Fruit fly (Drosophila melanogaster) whole organism, embryonic: ENCODE measurements around the gene Usp8.

ENCODE experiments used
- B-H2 ChIP-seq: fragments of 200-800 bp; sonication (Bioruptor generic); optimal IDR thresholded peaks from 2 replicates; lab custom pipeline; 2018; ENCODE audit warnings: missing biosample characterization, mild to moderate bottlenecking, missing genetic modification characterization
- CG10267 ChIP-seq: fragments of 200-800 bp; sonication (Bioruptor generic); optimal IDR thresholded peaks from 2 replicates; lab custom pipeline; 2018; ENCODE audit warnings: missing biosample characterization, mild to moderate bottlenecking, missing genetic modification characterization, moderate library complexity
- CG11723 ChIP-seq: fragments of 200-800 bp; sonication (Bioruptor generic); optimal IDR thresholded peaks from 2 replicates; lab custom pipeline; 2017; ENCODE audit warnings: missing biosample characterization, mild to moderate bottlenecking, missing genetic modification characterization
- CG14050 ChIP-seq: fragments of 200-800 bp; sonication (Bioruptor generic); IDR thresholded peaks from 3 replicates; pipeline ENCODE4 v1.3.6; 2022; ENCODE audit warnings: missing biosample characterization, missing genetic modification characterization
- CG1602 ChIP-seq: fragments of 200-800 bp; sonication (Bioruptor generic); optimal IDR thresholded peaks from 3 replicates; lab custom pipeline; 2016; ENCODE audit warnings: missing biosample characterization, missing genetic modification characterization
- CG1792 ChIP-seq: fragments of 200-800 bp; sonication (Bioruptor generic); optimal IDR thresholded peaks from 2 replicates; lab custom pipeline; 2016; ENCODE audit warnings: missing biosample characterization, missing genetic modification characterization
- CG18262 ChIP-seq: fragments of 200-800 bp; optimal IDR thresholded peaks from 3 replicates; lab custom pipeline; 2019; ENCODE audit warnings: missing biosample characterization, mild to moderate bottlenecking, missing genetic modification characterization, moderate library complexity
- CG2202 ChIP-seq: fragments of 200-800 bp; sonication (Bioruptor generic); optimal IDR thresholded peaks from 2 replicates; lab custom pipeline; 2018; ENCODE audit warnings: missing biosample characterization, mild to moderate bottlenecking, missing genetic modification characterization
- CG32532 ChIP-seq: fragments of 200-800 bp; sonication (Bioruptor generic); IDR thresholded peaks from 2 replicates; pipeline ENCODE4 v1.3.6; 2022; ENCODE audit warnings: missing biosample characterization, missing genetic modification characterization
- CG3281 ChIP-seq: fragments of 200-800 bp; sonication (Bioruptor generic); optimal IDR thresholded peaks from 3 replicates; lab custom pipeline; 2017; ENCODE audit warnings: missing biosample characterization, mild to moderate bottlenecking, missing genetic modification characterization
- CG33213 ChIP-seq: fragments of 200-800 bp; sonication (Bioruptor generic); optimal IDR thresholded peaks from 3 replicates; lab custom pipeline; 2016; ENCODE audit warnings: missing biosample characterization, missing genetic modification characterization
- CG6272 ChIP-seq: fragments of 200-800 bp; sonication (Bioruptor generic); IDR thresholded peaks from 2 replicates; pipeline ENCODE4 v1.3.6; 2022; ENCODE audit warnings: missing biosample characterization, missing genetic modification characterization
- CG7556 ChIP-seq: fragments of 200-800 bp; sonication (Bioruptor generic); optimal IDR thresholded peaks from 2 replicates; lab custom pipeline; 2017; ENCODE audit warnings: missing biosample characterization, mild to moderate bottlenecking, missing genetic modification characterization
- CG7786 ChIP-seq: fragments of 200-800 bp; sonication (Bioruptor generic); optimal IDR thresholded peaks from 2 replicates; lab custom pipeline; 2016; ENCODE audit warnings: missing biosample characterization, missing genetic modification characterization
- CG9215 ChIP-seq: fragments of 200-800 bp; sonication (Bioruptor generic); IDR thresholded peaks from 2 replicates; pipeline ENCODE4 v1.3.6; 2022; ENCODE audit warnings: missing biosample characterization, missing genetic modification characterization
- CG9797 ChIP-seq: fragments of 200-800 bp; sonication (Bioruptor generic); optimal IDR thresholded peaks from 3 replicates; lab custom pipeline; 2018; ENCODE audit warnings: missing biosample characterization, mild to moderate bottlenecking, missing genetic modification characterization
- CHES-1-like ChIP-seq: fragments of 200-800 bp; sonication (Bioruptor generic); optimal IDR thresholded peaks from 2 replicates; lab custom pipeline; 2016; ENCODE audit warnings: missing biosample characterization, missing genetic modification characterization
- D19A ChIP-seq: fragments of 200-800 bp; optimal IDR thresholded peaks from 3 replicates; lab custom pipeline; 2019; ENCODE audit warnings: missing biosample characterization, mild to moderate bottlenecking, missing genetic modification characterization, moderate library complexity
- E2f2 ChIP-seq: fragments of 200-800 bp; sonication (Bioruptor generic); IDR thresholded peaks from 2 replicates; pipeline ENCODE4 v1.3.6; 2022; ENCODE audit warnings: missing biosample characterization, missing genetic modification characterization
- ERR ChIP-seq: fragments of 200-800 bp; sonication (Bioruptor generic); optimal IDR thresholded peaks from 2 replicates; lab custom pipeline; 2016; ENCODE audit warnings: missing biosample characterization, missing genetic modification characterization
- Gug ChIP-seq: fragments of 200-800 bp; sonication (Bioruptor generic); IDR thresholded peaks from 4 replicates; pipeline ENCODE4 v1.3.6; 2022; ENCODE audit warnings: missing biosample characterization, missing genetic modification characterization
- Hr39 ChIP-seq: fragments of >200 bp; optimal IDR thresholded peaks from 2 replicates; lab custom pipeline; 2017
- Lim3 ChIP-seq: fragments of 200-800 bp; sonication (Bioruptor generic); IDR thresholded peaks from 2 replicates; pipeline ENCODE4 v1.3.6; 2022; ENCODE audit warnings: missing biosample characterization, missing genetic modification characterization
- Mad ChIP-seq: fragments of 200-800 bp; sonication (Bioruptor generic); optimal IDR thresholded peaks from 2 replicates; lab custom pipeline; 2016; ENCODE audit warnings: missing biosample characterization, missing genetic modification characterization
- Med ChIP-seq: fragments of 200-800 bp; sonication (Bioruptor generic); peaks from one replicate; lab custom pipeline; 2016; ENCODE audit warnings: missing biosample characterization, missing genetic modification characterization, mild to moderate bottlenecking, inconsistent platforms, moderate library complexity
- NFAT ChIP-seq: fragments of 200-800 bp; sonication (Bioruptor generic); IDR thresholded peaks from 2 replicates; pipeline ENCODE4 v1.3.6; 2022; ENCODE audit warnings: missing biosample characterization, missing genetic modification characterization
- Neu2 ChIP-seq: fragments of 200-800 bp; sonication (Bioruptor generic); optimal IDR thresholded peaks from 3 replicates; lab custom pipeline; 2016; ENCODE audit warnings: missing biosample characterization, missing genetic modification characterization, borderline replicate concordance
- Nf-YC ChIP-seq: fragments of 200-800 bp; optimal IDR thresholded peaks from 3 replicates; lab custom pipeline; 2019; ENCODE audit warnings: missing biosample characterization, mild to moderate bottlenecking, missing genetic modification characterization, moderate library complexity
- PHDP ChIP-seq: fragments of 200-800 bp; sonication (Bioruptor generic); optimal IDR thresholded peaks from 3 replicates; lab custom pipeline; 2018; ENCODE audit warnings: missing biosample characterization, mild to moderate bottlenecking, missing genetic modification characterization, moderate library complexity
- Spps ChIP-seq: fragments of 200-800 bp; sonication (Bioruptor generic); optimal IDR thresholded peaks from 2 replicates; lab custom pipeline; 2018; ENCODE audit warnings: missing biosample characterization, mild to moderate bottlenecking, missing genetic modification characterization
- Stat92E ChIP-seq, 3 experiments: fragments of >200 bp in 2 of 3; fragments of 200-800 bp in 1 of 3; sonication (Bioruptor generic) in 1 of 3; optimal IDR thresholded peaks; 2 replicates each; lab custom pipeline; 2017 to 2019; ENCODE audit warnings: missing biosample characterization in 3 of 3, missing genetic modification characterization in 3 of 3, mild to moderate bottlenecking in 1 of 3, moderate library complexity in 1 of 3
- Tbp ChIP-seq: fragments of >200 bp; optimal IDR thresholded peaks from 2 replicates; lab custom pipeline; 2018; ENCODE audit warnings: missing biosample characterization, missing genetic modification characterization
- bsh ChIP-seq, 2 experiments: fragments of 200-800 bp; sonication (Bioruptor generic); optimal IDR thresholded peaks; 2 replicates each; lab custom pipeline; 2017 to 2018; ENCODE audit warnings: mild to moderate bottlenecking in 2 of 2, missing biosample characterization in 2 of 2, missing genetic modification characterization in 2 of 2, moderate library complexity in 1 of 2
- chif ChIP-seq, 2 experiments: fragments of 200-800 bp; sonication (Bioruptor generic); optimal IDR thresholded peaks; 3 replicates each; lab custom pipeline; 2016; ENCODE audit warnings: missing biosample characterization in 2 of 2, missing genetic modification characterization in 2 of 2
- dati ChIP-seq: fragments of 200-800 bp; sonication (Bioruptor generic); IDR thresholded peaks from 2 replicates; pipeline ENCODE4 v1.3.6; 2022; ENCODE audit warnings: missing biosample characterization, missing genetic modification characterization
- dysf ChIP-seq: fragments of 200-800 bp; sonication (Bioruptor generic); IDR thresholded peaks from 3 replicates; pipeline ENCODE4 v1.3.6; 2022; ENCODE audit warnings: missing biosample characterization, missing genetic modification characterization
- fu2 ChIP-seq: fragments of 200-800 bp; sonication (Bioruptor generic); optimal IDR thresholded peaks from 2 replicates; lab custom pipeline; 2016; ENCODE audit warnings: missing biosample characterization, missing genetic modification characterization
- gcm ChIP-seq: fragments of 200-800 bp; sonication (Bioruptor generic); optimal IDR thresholded peaks from 2 replicates; lab custom pipeline; 2019; ENCODE audit warnings: missing biosample characterization, mild to moderate bottlenecking, missing genetic modification characterization, moderate library complexity
- grau ChIP-seq: fragments of 200-800 bp; optimal IDR thresholded peaks from 3 replicates; lab custom pipeline; 2019; ENCODE audit warnings: missing biosample characterization, mild to moderate bottlenecking, missing genetic modification characterization, moderate library complexity
- lbe ChIP-seq: fragments of 200-800 bp; sonication (Bioruptor generic); optimal IDR thresholded peaks from 2 replicates; lab custom pipeline; 2016; ENCODE audit warnings: missing biosample characterization, mild to moderate bottlenecking, missing genetic modification characterization
- mam ChIP-seq: fragments of 200-800 bp; sonication (Bioruptor generic); optimal IDR thresholded peaks from 3 replicates; lab custom pipeline; 2016; ENCODE audit warnings: missing biosample characterization, missing genetic modification characterization
- nerfin-1 ChIP-seq: fragments of 200-800 bp; sonication (Bioruptor generic); optimal IDR thresholded peaks from 3 replicates; lab custom pipeline; 2019; ENCODE audit warnings: missing biosample characterization, mild to moderate bottlenecking, missing genetic modification characterization, moderate library complexity
- pb ChIP-seq: fragments of 200-800 bp; sonication (Bioruptor generic); optimal IDR thresholded peaks from 3 replicates; lab custom pipeline; 2016; ENCODE audit warnings: missing biosample characterization, missing genetic modification characterization
- ranshi ChIP-seq: fragments of 200-800 bp; sonication (Bioruptor generic); IDR thresholded peaks from 2 replicates; pipeline ENCODE4 v1.3.6; 2022; ENCODE audit warnings: missing biosample characterization, missing genetic modification characterization
- sens ChIP-seq: fragments of 200-800 bp; sonication (Bioruptor generic); peaks from one replicate; lab custom pipeline; 2016; ENCODE audit warnings: missing biosample characterization, missing genetic modification characterization
- seq ChIP-seq: fragments of 200-800 bp; sonication (Bioruptor generic); IDR thresholded peaks from 2 replicates; pipeline ENCODE4 v1.3.6; 2022; ENCODE audit warnings: missing biosample characterization, missing genetic modification characterization
- slp2 ChIP-seq: fragments of 200-800 bp; sonication (Bioruptor generic); optimal IDR thresholded peaks from 2 replicates; lab custom pipeline; 2016; ENCODE audit warnings: missing biosample characterization, missing genetic modification characterization
- sob ChIP-seq: fragments of 200-800 bp; sonication (Bioruptor generic); IDR thresholded peaks from 2 replicates; pipeline ENCODE4 v1.3.6; 2022; ENCODE audit warnings: missing biosample characterization, missing genetic modification characterization
- stwl ChIP-seq: fragments of 200-800 bp; sonication (Bioruptor generic); optimal IDR thresholded peaks from 3 replicates; lab custom pipeline; 2018; ENCODE audit warnings: missing biosample characterization, mild to moderate bottlenecking, missing genetic modification characterization, moderate library complexity
- tgo ChIP-seq: fragments of 200-800 bp; sonication (Bioruptor generic); IDR thresholded peaks from 3 replicates; pipeline ENCODE4 v1.3.6; 2022; ENCODE audit warnings: missing biosample characterization, missing genetic modification characterization
- tio ChIP-seq: fragments of 200-800 bp; sonication (Bioruptor generic); optimal IDR thresholded peaks from 2 replicates; lab custom pipeline; 2017; ENCODE audit warnings: missing biosample characterization, missing genetic modification characterization, inconsistent platforms

Usp8 gene

DNA sequence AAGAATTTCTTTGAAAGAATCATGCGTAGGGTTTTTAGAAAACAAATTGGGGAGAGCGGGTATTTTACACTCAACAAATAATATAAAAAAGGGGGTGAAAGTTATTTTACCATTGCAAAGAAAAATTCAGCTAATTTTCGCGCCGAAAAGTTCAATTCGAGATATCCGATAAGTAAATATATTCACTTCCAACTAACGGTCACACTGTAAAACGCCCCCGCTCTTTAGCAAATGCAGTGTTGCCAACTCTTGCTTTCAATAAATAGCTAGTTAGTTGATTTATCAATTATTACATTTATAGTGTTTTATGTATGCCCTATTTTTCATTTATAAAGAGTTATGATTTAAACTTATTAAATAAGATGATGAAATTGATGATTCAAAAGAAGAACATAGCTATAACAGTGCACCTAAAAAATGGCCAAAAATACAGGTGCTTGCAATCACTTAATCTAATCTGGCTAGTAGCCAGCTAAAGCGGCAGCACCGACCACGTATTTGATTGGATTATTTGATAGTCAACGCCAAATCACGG is 4.2 kb downstream of the Usp8 start, which contains the start of gene meigo (continued):
- TF ChIP-seq ERR (GFP tag; lab: Kevin White, UChicago) = peak; percentile 37
- peak; percentile 3 for TF ChIP-seq slp2 (GFP tag; lab: Kevin White, UChicago)
- TF ChIP-seq pb (GFP tag; lab: Kevin White, UChicago) = peak; percentile 36
- peak; percentile 91 for TF ChIP-seq Med (GFP tag; lab: Kevin White, UChicago)
- TF ChIP-seq Mad = peak; percentile 69
- peak; percentile 91 for TF ChIP-seq E2f2 (GFP tag; lab: Robert Waterston, UW)
- no peak for TF ChIP-seq seq
- TF ChIP-seq ranshi = 0 out of 2 replicates have a peak, but pooled peaks have one; percentile 28
- TF ChIP-seq dati (GFP tag; lab: Robert Waterston, UW) = no peak
- peak; percentile 80 for TF ChIP-seq grau (tag; lab: Kevin White, UChicago)
- TF ChIP-seq CG14050 (GFP tag; lab: Robert Waterston, UW) = peak; percentile 43; the same call in 1 of the 3 replicates
- TF ChIP-seq CG7556 (GFP tag; lab: Kevin White, UChicago) = peak; percentile 62
- TF ChIP-seq D19A (tag; lab: Kevin White, UChicago) = no peak
- TF ChIP-seq Tbp (GFP tag; lab: Kevin White, UChicago) = peak; percentile 52
- peak; percentile 77 for TF ChIP-seq sob
- peak in 1 of 2 experiments; percentile 22 for TF ChIP-seq chif (GFP tag; optimal IDR thresholded peaks at IDR 0.05; lab: Kevin White, UChicago)
- TF ChIP-seq CG32532 (GFP tag; lab: Robert Waterston, UW) = peak; percentile 72
- peak; percentile 71; the same call in 2 of the 3 replicates for TF ChIP-seq dysf (GFP tag; lab: Robert Waterston, UW)
- peak; percentile 64 for TF ChIP-seq PHDP (tag; lab: Kevin White, UChicago)
- peak; percentile 67 for TF ChIP-seq mam
- TF ChIP-seq Stat92E (GFP tag; optimal IDR thresholded peaks at IDR 0.05; lab: Kevin White, UChicago) = peak in 1 of 3 experiments; percentile 63
- TF ChIP-seq CG3281 (GFP tag; lab: Kevin White, UChicago) = peak; percentile 84
- peak; percentile 18 for TF ChIP-seq CG33213 (GFP tag; lab: Kevin White, UChicago)
- TF ChIP-seq NFAT (GFP tag; lab: Robert Waterston, UW) = peak; percentile 70; the same call in 1 of the 2 replicates
- TF ChIP-seq stwl (tag; lab: Kevin White, UChicago) = peak; percentile 66
- TF ChIP-seq gcm (GFP tag; lab: Kevin White, UChicago) = peak; percentile 51
- peak in 1 of 2 experiments; percentile 67 for TF ChIP-seq bsh (GFP tag; optimal IDR thresholded peaks at IDR 0.05; lab: Kevin White, UChicago)
- peak; percentile 66 for TF ChIP-seq tgo (GFP tag; lab: Robert Waterston, UW)
- TF ChIP-seq CG11723 (GFP tag; lab: Kevin White, UChicago) = no peak
- TF ChIP-seq tio (GFP tag; lab: Kevin White, UChicago) = no peak
- peak; percentile 30 for TF ChIP-seq CG2202 (tag; lab: Kevin White, UChicago)
- peak; percentile 50 for TF ChIP-seq lbe (GFP tag; lab: Kevin White, UChicago)
- TF ChIP-seq CG7786 (GFP tag; lab: Kevin White, UChicago) = peak; percentile 46
- TF ChIP-seq Hr39 (lab: Kevin White, UChicago) = no peak
- peak; percentile 84 for TF ChIP-seq Nf-YC (tag; lab: Kevin White, UChicago)
- TF ChIP-seq Spps (tag; lab: Kevin White, UChicago) = peak; percentile 4
- peak; percentile 78 for TF ChIP-seq CG10267
- no peak for TF ChIP-seq Lim3 (GFP tag; lab: Robert Waterston, UW)
- TF ChIP-seq fu2 (GFP tag; lab: Kevin White, UChicago) = peak; percentile 53
- peak; percentile 91 for TF ChIP-seq CG9797 (GFP tag; lab: Kevin White, UChicago)
- peak; percentile 80 for TF ChIP-seq B-H2
- TF ChIP-seq CHES-1-like (GFP tag; lab: Kevin White, UChicago) = peak; percentile 28
- peak; percentile 95 for TF ChIP-seq sens (GFP tag; lab: Kevin White, UChicago)
- TF ChIP-seq CG6272 (GFP tag; lab: Robert Waterston, UW) = peak; percentile 65
- TF ChIP-seq nerfin-1 = peak; percentile 74
- TF ChIP-seq Neu2 = no peak
- TF ChIP-seq CG1602 = peak; percentile 35
- TF ChIP-seq CG1792 (GFP tag; lab: Kevin White, UChicago) = peak; percentile 31
- TF ChIP-seq CG9215 (GFP tag; lab: Robert Waterston, UW) = peak; percentile 72
- TF ChIP-seq CG18262 = peak; percentile 74
- peak; percentile 37; the same call in 1 of the 4 replicates for TF ChIP-seq Gug (GFP tag; lab: Robert Waterston, UW)
